Fruit fly (Drosophila melanogaster): ENCODE data around the gene CG13622.

- no peak for TF ChIP-seq CG10631 (GFP tag; optimal IDR thresholded peaks at IDR 0.05)
- TF ChIP-seq CG6854 (GFP tag; optimal IDR thresholded peaks at IDR 0.05) = no peak
- no peak for TF ChIP-seq Blimp-1 (GFP tag; optimal IDR thresholded peaks at IDR 0.05)
- no peak for TF ChIP-seq fd59A (GFP tag; optimal IDR thresholded peaks at IDR 0.05)
- TF ChIP-seq achi (GFP tag; optimal IDR thresholded peaks at IDR 0.05) = no peak
- TF ChIP-seq CG8319 (GFP tag; optimal IDR thresholded peaks at IDR 0.05) = no peak
- TF ChIP-seq Lpt (GFP tag; optimal IDR thresholded peaks at IDR 0.05) = no peak
- no peak for TF ChIP-seq fd85E (GFP tag; optimal IDR thresholded peaks at IDR 0.05)
- no peak for TF ChIP-seq CG16779 (tag; optimal IDR thresholded peaks at IDR 0.05)
- peak; percentile 9 for TF ChIP-seq vri (GFP tag; optimal IDR thresholded peaks at IDR 0.05)
- TF ChIP-seq Hr4 (GFP tag; optimal IDR thresholded peaks at IDR 0.05) = no peak
Observed at dm6 chr3R:24564799-24565344, 41.4 kb upstream of the CG13622 start.
